Fruit fly (Drosophila melanogaster) whole organism, embryonic: ENCODE results near the gene CG16717.

Experiments used
- Ada2b ChIP-seq: fragments of 200-800 bp; sonication (Bioruptor generic); IDR thresholded peaks from 2 replicates; pipeline ENCODE4 v1.3.6; 2022; ENCODE audit warnings: missing biosample characterization, missing genetic modification characterization
- Aef1 ChIP-seq: fragments of 200-800 bp; sonication (Bioruptor generic); IDR thresholded peaks from 3 replicates; pipeline ENCODE4 v1.3.6; 2022; ENCODE audit warnings: missing biosample characterization, missing genetic modification characterization
- B-H2 ChIP-seq: fragments of 200-800 bp; sonication (Bioruptor generic); optimal IDR thresholded peaks from 2 replicates; lab custom pipeline; 2018; ENCODE audit warnings: missing biosample characterization, mild to moderate bottlenecking, missing genetic modification characterization
- CG12104 ChIP-seq: fragments of 200-800 bp; sonication (Bioruptor generic); optimal IDR thresholded peaks from 3 replicates; lab custom pipeline; 2016; ENCODE audit warnings: missing biosample characterization, missing genetic modification characterization
- CG13775 ChIP-seq: fragments of 200-800 bp; sonication (Bioruptor generic); optimal IDR thresholded peaks from 3 replicates; lab custom pipeline; 2017; ENCODE audit warnings: missing biosample characterization, mild to moderate bottlenecking, missing genetic modification characterization
- CG14050 ChIP-seq: fragments of 200-800 bp; sonication (Bioruptor generic); IDR thresholded peaks from 3 replicates; pipeline ENCODE4 v1.3.6; 2022; ENCODE audit warnings: missing biosample characterization, missing genetic modification characterization
- CG14710 ChIP-seq: fragments of 200-800 bp; sonication (Bioruptor generic); optimal IDR thresholded peaks from 3 replicates; lab custom pipeline; 2019; ENCODE audit warnings: missing biosample characterization, mild to moderate bottlenecking, missing genetic modification characterization, moderate library complexity
- CG1529 ChIP-seq: fragments of 200-800 bp; sonication (Bioruptor generic); optimal IDR thresholded peaks from 3 replicates; lab custom pipeline; 2018; ENCODE audit warnings: missing biosample characterization, missing genetic modification characterization
- CG16813 ChIP-seq: fragments of 200-800 bp; sonication (Bioruptor generic); IDR thresholded peaks from 3 replicates; pipeline ENCODE4 v1.3.6; 2022; ENCODE audit warnings: missing biosample characterization, missing genetic modification characterization; ENCODE audit not compliant: partially characterized antibody
- CG18011 ChIP-seq: fragments of 200-800 bp; sonication (Bioruptor generic); optimal IDR thresholded peaks from 2 replicates; lab custom pipeline; 2017; ENCODE audit warnings: missing biosample characterization, missing genetic modification characterization, mild to moderate bottlenecking, moderate library complexity, missing genotype
- CG18262 ChIP-seq: fragments of 200-800 bp; optimal IDR thresholded peaks from 3 replicates; lab custom pipeline; 2019; ENCODE audit warnings: missing biosample characterization, mild to moderate bottlenecking, missing genetic modification characterization, moderate library complexity
- CG18599 ChIP-seq: fragments of 200-800 bp; sonication (Bioruptor generic); optimal IDR thresholded peaks from 3 replicates; lab custom pipeline; 2017; ENCODE audit warnings: missing biosample characterization, missing genetic modification characterization, mild to moderate bottlenecking, moderate library complexity, missing genetic modification reagents
- CG2875 ChIP-seq: fragments of 200-800 bp; sonication (Bioruptor generic); optimal IDR thresholded peaks from 2 replicates; lab custom pipeline; 2017; ENCODE audit warnings: missing biosample characterization, mild to moderate bottlenecking, missing genetic modification characterization, missing genetic modification reagents
- CG4328 ChIP-seq: fragments of 200-800 bp; sonication (Bioruptor generic); optimal IDR thresholded peaks from 3 replicates; lab custom pipeline; 2017; ENCODE audit warnings: missing biosample characterization, missing genetic modification reagents, missing genetic modification characterization
- CG6765 ChIP-seq: fragments of 200-800 bp; sonication (Bioruptor generic); optimal IDR thresholded peaks from 3 replicates; lab custom pipeline; 2017; ENCODE audit warnings: missing biosample characterization, mild to moderate bottlenecking, missing genetic modification characterization
- CG6813 ChIP-seq: fragments of 200-800 bp; sonication (Bioruptor generic); optimal IDR thresholded peaks from 2 replicates; lab custom pipeline; 2017; ENCODE audit warnings: missing biosample characterization, missing genetic modification characterization, mild to moderate bottlenecking, moderate library complexity, missing genetic modification reagents
- CG7987 ChIP-seq: fragments of 200-800 bp; sonication (Bioruptor generic); optimal IDR thresholded peaks from 2 replicates; lab custom pipeline; 2018; ENCODE audit warnings: missing biosample characterization, mild to moderate bottlenecking, missing genetic modification characterization, moderate library complexity
- CG8089 ChIP-seq: fragments of 200-800 bp; sonication (Bioruptor generic); optimal IDR thresholded peaks from 3 replicates; lab custom pipeline; 2016; ENCODE audit warnings: missing biosample characterization, missing genetic modification characterization
- CG8765 ChIP-seq: fragments of 200-800 bp; sonication (Bioruptor generic); IDR thresholded peaks from 2 replicates; pipeline ENCODE4 v1.3.6; 2022; ENCODE audit warnings: missing biosample characterization, missing genetic modification characterization
- Dek ChIP-seq: fragments of 200-800 bp; sonication (Bioruptor generic); optimal IDR thresholded peaks from 3 replicates; lab custom pipeline; 2019; ENCODE audit warnings: missing biosample characterization, mild to moderate bottlenecking, missing genetic modification characterization, moderate library complexity
- Dip2 ChIP-seq: fragments of 200-800 bp; sonication (Bioruptor generic); IDR thresholded peaks from 2 replicates; pipeline ENCODE4 v1.3.6; 2022; ENCODE audit warnings: missing biosample characterization, missing genetic modification characterization
- Doc2 ChIP-seq: fragments of 200-800 bp; sonication (Bioruptor generic); IDR thresholded peaks from 2 replicates; pipeline ENCODE4 v1.3.6; 2022; ENCODE audit warnings: missing biosample characterization, missing genetic modification characterization
- Dp ChIP-seq: fragments of 200-800 bp; sonication (Bioruptor generic); optimal IDR thresholded peaks from 2 replicates; lab custom pipeline; 2018; ENCODE audit warnings: missing biosample characterization, mild to moderate bottlenecking, missing genetic modification characterization, moderate library complexity
- Lhr ChIP-seq: fragments of 200-800 bp; sonication (Bioruptor generic); optimal IDR thresholded peaks from 3 replicates; lab custom pipeline; 2017; ENCODE audit warnings: mild to moderate bottlenecking, missing biosample characterization, missing genetic modification reagents, missing genetic modification characterization
- MBD-R2 ChIP-seq: fragments of 200-800 bp; sonication (Bioruptor generic); IDR thresholded peaks from 2 replicates; pipeline ENCODE4 v1.3.6; 2022; ENCODE audit warnings: missing biosample characterization, missing genetic modification characterization
- Oaz ChIP-seq: fragments of 200-800 bp; sonication (Bioruptor generic); IDR thresholded peaks from 2 replicates; pipeline ENCODE4 v1.3.6; 2022; ENCODE audit warnings: missing biosample characterization, missing genetic modification characterization
- Pdp1 ChIP-seq, 2 experiments: fragments of 200-800 bp; sonication (Bioruptor generic); optimal IDR thresholded peaks; 3 replicates each; lab custom pipeline; 2016; ENCODE audit warnings: missing biosample characterization in 2 of 2, missing genetic modification characterization in 2 of 2, mild to moderate bottlenecking in 1 of 2, moderate library complexity in 1 of 2
- Rfx ChIP-seq: fragments of 200-800 bp; sonication (Bioruptor generic); IDR thresholded peaks from 2 replicates; pipeline ENCODE4 v1.3.6; 2022; ENCODE audit warnings: missing biosample characterization, missing genetic modification characterization
- Xbp1 ChIP-seq: fragments of 200-800 bp; sonication (Bioruptor generic); optimal IDR thresholded peaks from 3 replicates; lab custom pipeline; 2016; ENCODE audit warnings: missing biosample characterization, mild to moderate bottlenecking, missing genetic modification characterization
- cwo ChIP-seq: fragments of 200-800 bp; sonication (Bioruptor generic); optimal IDR thresholded peaks from 3 replicates; lab custom pipeline; 2017; ENCODE audit warnings: missing biosample characterization, missing genetic modification characterization, mild to moderate bottlenecking, moderate library complexity, missing genetic modification reagents
- danr ChIP-seq: fragments of 200-800 bp; sonication (Bioruptor generic); IDR thresholded peaks from 2 replicates; pipeline ENCODE4 v1.3.6; 2022; ENCODE audit warnings: missing biosample characterization, missing genetic modification characterization
- dati ChIP-seq: fragments of 200-800 bp; sonication (Bioruptor generic); IDR thresholded peaks from 2 replicates; pipeline ENCODE4 v1.3.6; 2022; ENCODE audit warnings: missing biosample characterization, missing genetic modification characterization
- esg ChIP-seq: fragments of 200-800 bp; sonication (Bioruptor generic); conservative IDR thresholded peaks from 2 replicates; pipeline ENCODE4 v1.3.6; 2022; ENCODE audit warnings: missing biosample characterization, missing genetic modification characterization
- fd96Cb ChIP-seq: fragments of 200-800 bp; sonication (Bioruptor generic); optimal IDR thresholded peaks from 2 replicates; lab custom pipeline; 2018; ENCODE audit warnings: missing biosample characterization, mild to moderate bottlenecking, missing genetic modification characterization, moderate library complexity
- gce ChIP-seq: fragments of 200-800 bp; sonication (Bioruptor generic); IDR thresholded peaks from 3 replicates; pipeline ENCODE4 v1.3.6; 2022; ENCODE audit warnings: missing biosample characterization, missing genetic modification characterization
- gem ChIP-seq: fragments of 200-800 bp; sonication (Bioruptor generic); optimal IDR thresholded peaks from 2 replicates; lab custom pipeline; 2019; ENCODE audit warnings: missing biosample characterization, mild to moderate bottlenecking, missing genetic modification characterization, moderate library complexity
- hbn ChIP-seq: fragments of 200-800 bp; sonication (Bioruptor generic); IDR thresholded peaks from 2 replicates; pipeline ENCODE4 v1.3.6; 2022; ENCODE audit warnings: missing biosample characterization, missing genetic modification characterization; ENCODE audit not compliant: partially characterized antibody
- her ChIP-seq: fragments of 200-800 bp; sonication (Bioruptor generic); optimal IDR thresholded peaks from 2 replicates; lab custom pipeline; 2016; ENCODE audit warnings: missing biosample characterization, missing genetic modification characterization
- insv ChIP-seq, 2 experiments: fragments of 200-800 bp; sonication (Bioruptor generic); optimal IDR thresholded peaks; 3 replicates each; lab custom pipeline; 2016 to 2018; ENCODE audit warnings: missing biosample characterization in 2 of 2, missing genetic modification characterization in 2 of 2
- jumu ChIP-seq: fragments of 200-800 bp; sonication (Bioruptor generic); optimal IDR thresholded peaks from 3 replicates; lab custom pipeline; 2016; ENCODE audit warnings: missing biosample characterization, missing genetic modification characterization
- lilli ChIP-seq: fragments of 200-800 bp; sonication (Bioruptor generic); optimal IDR thresholded peaks from 3 replicates; lab custom pipeline; 2016; ENCODE audit warnings: missing biosample characterization, missing genetic modification characterization
- pb ChIP-seq: fragments of 200-800 bp; sonication (Bioruptor generic); optimal IDR thresholded peaks from 3 replicates; lab custom pipeline; 2016; ENCODE audit warnings: missing biosample characterization, missing genetic modification characterization
- rib ChIP-seq: fragments of 200-800 bp; sonication (Bioruptor generic); IDR thresholded peaks from 2 replicates; pipeline ENCODE4 v1.3.6; 2022; ENCODE audit warnings: missing biosample characterization, missing genetic modification characterization
- scrt ChIP-seq: fragments of 200-800 bp; sonication (Bioruptor generic); optimal IDR thresholded peaks from 2 replicates; lab custom pipeline; 2018; ENCODE audit warnings: missing biosample characterization, mild to moderate bottlenecking, missing genetic modification characterization, moderate library complexity
- shn ChIP-seq: fragments of 200-800 bp; sonication (Bioruptor generic); optimal IDR thresholded peaks from 3 replicates; lab custom pipeline; 2016; ENCODE audit warnings: missing biosample characterization, missing genetic modification characterization
- tap ChIP-seq: fragments of 200-800 bp; optimal IDR thresholded peaks from 3 replicates; lab custom pipeline; 2019; ENCODE audit warnings: missing biosample characterization, mild to moderate bottlenecking, missing genetic modification characterization, moderate library complexity
- tll ChIP-seq, 2 experiments: fragments of 200-800 bp in 1 of 2; fragments of >200 bp in 1 of 2; sonication (Bioruptor generic) in 1 of 2; optimal IDR thresholded peaks; 2 replicates each; lab custom pipeline; 2017 to 2019; ENCODE audit warnings: missing biosample characterization in 2 of 2, missing genetic modification characterization in 2 of 2, mild to moderate bottlenecking in 1 of 2, moderate library complexity in 1 of 2
- tna ChIP-seq: fragments of 200-800 bp; sonication (Bioruptor generic); IDR thresholded peaks from 2 replicates; pipeline ENCODE4 v1.3.6; 2022; ENCODE audit warnings: missing biosample characterization, missing genetic modification characterization; ENCODE audit not compliant: partially characterized antibody
- toy ChIP-seq: fragments of 200-800 bp; sonication (Bioruptor generic); IDR thresholded peaks from 2 replicates; pipeline ENCODE4 v1.3.6; 2022; ENCODE audit warnings: missing biosample characterization, missing genetic modification characterization
- vnd ChIP-seq: fragments of 200-800 bp; sonication (Bioruptor generic); IDR thresholded peaks from 3 replicates; pipeline ENCODE4 v1.3.6; 2022; ENCODE audit warnings: missing biosample characterization, missing genetic modification characterization; ENCODE audit not compliant: partially characterized antibody

The CG16717 gene

dm6 chr3L:9678007-9678497 lies 949 bp upstream of the CG16717 start (continued):
- TF ChIP-seq Dip2 (GFP tag; lab: Robert Waterston, UW) (no peak), Dek (tag; lab: Kevin White, UChicago) (no peak), CG18262 (tag; lab: Kevin White, UChicago) (peak; percentile 35), CG7987 (GFP tag; lab: Kevin White, UChicago) (no peak), insv (GFP tag; optimal IDR thresholded peaks at IDR 0.05; lab: Kevin White, UChicago) (no peak), Pdp1 (GFP tag; optimal IDR thresholded peaks at IDR 0.05; lab: Kevin White, UChicago) (peak in 1 of 2 experiments; percentile 37), CG14050 (GFP tag; lab: Robert Waterston, UW) (no peak), fd96Cb (tag; lab: Kevin White, UChicago) (no peak), rib (GFP tag; lab: Robert Waterston, UW) (no peak), Lhr (GFP tag; lab: Kevin White, UChicago) (no peak), her (GFP tag; lab: Kevin White, UChicago) (no peak), pb (GFP tag; lab: Kevin White, UChicago) (no peak), Rfx (GFP tag; lab: Robert Waterston, UW) (no peak), Dp (GFP tag; lab: Kevin White, UChicago) (no peak), hbn (GFP tag; lab: Robert Waterston, UW) (no peak), Ada2b (GFP tag; lab: Robert Waterston, UW) (peak; percentile 3; the same call in 1 of the 2 replicates), tap (tag; lab: Kevin White, UChicago) (peak; percentile 2), CG8089 (GFP tag; lab: Kevin White, UChicago) (peak; percentile 3), danr (no peak), tna (no peak), CG8765 (GFP tag; lab: Robert Waterston, UW) (no peak), CG12104 (GFP tag; lab: Kevin White, UChicago) (no peak), Xbp1 (no peak), Aef1 (GFP tag; lab: Robert Waterston, UW) (no peak), shn (GFP tag; lab: Kevin White, UChicago) (no peak), Doc2 (no peak), CG6765 (no peak), CG14710 (no peak), CG2875 (no peak), CG18599 (no peak), esg (GFP tag; lab: Robert Waterston, UW) (no peak), CG16813 (GFP tag; lab: Robert Waterston, UW) (no peak), lilli (no peak), CG6813 (GFP tag; lab: Kevin White, UChicago) (peak; percentile 4), dati (GFP tag; lab: Robert Waterston, UW) (no peak), cwo (GFP tag; lab: Kevin White, UChicago) (no peak), tll (GFP tag; optimal IDR thresholded peaks at IDR 0.05; lab: Kevin White, UChicago) (peak in 1 of 2 experiments; percentile 42), gce (GFP tag; lab: Robert Waterston, UW) (no peak), vnd (GFP tag; lab: Robert Waterston, UW) (no peak), CG18011 (GFP tag; lab: Kevin White, UChicago) (no peak), Oaz (no peak), CG13775 (GFP tag; lab: Kevin White, UChicago) (no peak), toy (no peak), MBD-R2 (GFP tag; lab: Robert Waterston, UW) (no peak), jumu (GFP tag; lab: Kevin White, UChicago) (no peak), scrt (GFP tag; lab: Kevin White, UChicago) (no peak), B-H2 (GFP tag; lab: Kevin White, UChicago) (no peak), CG1529 (no peak), gem (tag; lab: Kevin White, UChicago) (peak; percentile 18), CG4328 (GFP tag; lab: Kevin White, UChicago) (no peak)
